Worm (Caenorhabditis elegans) whole organism, early embryonic: ENCODE results near the gene gdh-1.
A peak's percentile ranks its signal among the peaks of the same experiment; 100 is the strongest.

Source experiments
- B0310.2 ChIP-seq: sonication (generic microtip); optimal IDR thresholded peaks from 2 replicates; lab custom pipeline; 2016; ENCODE audit warnings: mild to moderate bottlenecking, missing genetic modification characterization, missing compliant biosample characterization
- F13C5.2 ChIP-seq: sonication (generic microtip); optimal IDR thresholded peaks from 2 replicates; lab custom pipeline; 2017; ENCODE audit warnings: mild to moderate bottlenecking, missing genetic modification characterization, inconsistent platforms, missing compliant biosample characterization
- aly-1 ChIP-seq: sonication (generic microtip); optimal IDR thresholded peaks from 2 replicates; lab custom pipeline; 2016; ENCODE audit warnings: missing genetic modification characterization, missing compliant biosample characterization
- ama-1 ChIP-seq: fragments of 150-350 bp; optimal IDR thresholded peaks from 2 replicates; lab custom pipeline; 2014
- ceh-13 ChIP-seq: fragments of 200-800 bp; sonication (Bioruptor generic); optimal IDR thresholded peaks from 2 replicates; lab custom pipeline; 2018; ENCODE audit warnings: mild to moderate bottlenecking, missing genetic modification characterization, missing compliant biosample characterization
- ceh-36 ChIP-seq: sonication (generic microtip); optimal IDR thresholded peaks from 2 replicates; lab custom pipeline; 2016; ENCODE audit warnings: missing genetic modification characterization, inconsistent platforms, missing compliant biosample characterization
- ets-7 ChIP-seq: sonication (generic microtip); optimal IDR thresholded peaks from 2 replicates; lab custom pipeline; 2016; ENCODE audit warnings: missing genotype, missing genetic modification characterization, missing compliant biosample characterization
- flt-1 ChIP-seq: fragments of 200-800 bp; sonication (Bioruptor generic); IDR thresholded peaks from 2 replicates; pipeline ENCODE4 v1.3.6; 2022; ENCODE audit warnings: missing genetic modification characterization, missing compliant biosample characterization
- hmbx-1 ChIP-seq: sonication (generic microtip); optimal IDR thresholded peaks from 2 replicates; lab custom pipeline; 2016; ENCODE audit warnings: mild to moderate bottlenecking, missing genetic modification characterization, missing compliant biosample characterization
- hmg-4 ChIP-seq: fragments of 200-800 bp; sonication (Bioruptor generic); optimal IDR thresholded peaks from 2 replicates; lab custom pipeline; 2018; ENCODE audit warnings: mild to moderate bottlenecking, missing genetic modification characterization, missing compliant biosample characterization
- hnd-1 ChIP-seq: sonication (generic microtip); optimal IDR thresholded peaks from 2 replicates; lab custom pipeline; 2016; ENCODE audit warnings: missing genetic modification characterization, missing compliant biosample characterization
- pes-1 ChIP-seq: fragments of 200-800 bp; sonication (Bioruptor generic); IDR thresholded peaks from 2 replicates; pipeline ENCODE4 v1.3.6; 2022; ENCODE audit warnings: missing genetic modification reagents, missing genetic modification characterization, missing compliant biosample characterization
- scrt-1 ChIP-seq: fragments of 200-800 bp; sonication (Bioruptor generic); IDR thresholded peaks from 2 replicates; pipeline ENCODE4 v1.3.6; 2022; ENCODE audit warnings: missing genetic modification characterization, missing compliant biosample characterization
- sea-1 ChIP-seq: fragments of 200-800 bp; sonication (Bioruptor generic); conservative IDR thresholded peaks from 2 replicates; pipeline ENCODE4 v1.3.6; 2022; ENCODE audit warnings: missing genetic modification characterization, missing compliant biosample characterization
- tbx-11 ChIP-seq: fragments of 200-800 bp; sonication (Bioruptor generic); IDR thresholded peaks from 2 replicates; pipeline ENCODE4 v1.3.6; 2022; ENCODE audit warnings: missing genetic modification characterization, missing compliant biosample characterization
- tbx-37 ChIP-seq: fragments of 200-800 bp; sonication (Bioruptor generic); conservative IDR thresholded peaks from 2 replicates; pipeline ENCODE4 v1.3.6; 2022; ENCODE audit warnings: missing genetic modification reagents, missing genetic modification characterization, missing compliant biosample characterization
- tra-4 ChIP-seq: sonication (generic microtip); optimal IDR thresholded peaks from 2 replicates; lab custom pipeline; 2017; ENCODE audit warnings: missing genetic modification characterization, missing compliant biosample characterization

Gene gdh-1

DNA sequence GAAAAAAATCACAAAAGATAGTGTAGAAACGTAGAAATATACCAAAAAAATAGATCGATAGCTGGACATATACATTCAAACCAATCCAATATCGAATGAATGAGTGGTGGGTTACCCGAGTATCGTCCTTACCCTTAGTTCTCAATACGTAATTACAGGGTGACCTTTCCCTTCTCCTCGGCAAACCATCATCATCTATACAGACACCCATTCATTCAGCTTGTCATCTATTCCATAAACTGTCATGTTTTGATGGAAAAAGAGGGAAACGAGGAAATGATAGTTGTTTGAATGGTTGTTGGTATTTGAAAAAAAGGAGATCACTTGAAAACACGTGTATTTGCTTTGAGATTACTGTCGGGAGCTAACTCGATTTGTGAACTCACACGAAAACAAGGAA, 29.0 kb upstream of the gdh-1 start:
- TF ChIP-seq tbx-11 (GFP tag; lab: Robert Waterston, UW): no peak
- no peak for TF ChIP-seq ama-1 (lab: Kevin White, UChicago)
- no peak for TF ChIP-seq ceh-36 (tag; lab: Kevin White, UChicago)
- no peak for TF ChIP-seq B0310.2 (tag; lab: Kevin White, UChicago)
- TF ChIP-seq F13C5.2 (tag; lab: Kevin White, UChicago): no peak
- no peak for TF ChIP-seq scrt-1 (GFP tag; lab: Robert Waterston, UW)
- TF ChIP-seq sea-1 (GFP tag; lab: Robert Waterston, UW): no peak
- TF ChIP-seq tra-4: no peak
- TF ChIP-seq pes-1 (GFP tag; lab: Robert Waterston, UW): no peak
- no peak for TF ChIP-seq flt-1
- TF ChIP-seq hmbx-1 (tag; lab: Kevin White, UChicago): no peak
- no peak for TF ChIP-seq ceh-13
- no peak for TF ChIP-seq ets-7
- no peak for TF ChIP-seq tbx-37
- TF ChIP-seq hmg-4 (GFP tag; lab: Kevin White, UChicago): no peak
- no peak for TF ChIP-seq hnd-1
- no peak for TF ChIP-seq aly-1 (tag; lab: Kevin White, UChicago)

ce11 chrIV:11925346-11926075, 27.5 kb upstream of the gdh-1 start, which contains the start of the genes srlf-33 and srlf-32:
srlf-33 (minus strand) TSS chrIV:11925446.
srlf-32 (plus strand) TSS chrIV:11926025.
- TF ChIP-seq hmbx-1 (tag; lab: Kevin White, UChicago) (no peak), tbx-11 (GFP tag; lab: Robert Waterston, UW) (no peak), ceh-36 (tag; lab: Kevin White, UChicago) (no peak), tra-4 (no peak), tbx-37 (no peak), scrt-1 (GFP tag; lab: Robert Waterston, UW) (no peak), pes-1 (GFP tag; lab: Robert Waterston, UW) (no peak), sea-1 (GFP tag; lab: Robert Waterston, UW) (no peak), F13C5.2 (tag; lab: Kevin White, UChicago) (no peak), aly-1 (tag; lab: Kevin White, UChicago) (no peak)

- TF ChIP-seq B0310.2 (tag; lab: Kevin White, UChicago): peak; percentile 50
- no peak for TF ChIP-seq tra-4
- peak; percentile 55 for TF ChIP-seq tbx-37
- TF ChIP-seq ama-1 (lab: Kevin White, UChicago): no peak
- TF ChIP-seq sea-1 (GFP tag; lab: Robert Waterston, UW): 0 out of 2 replicates have a peak, but pooled peaks have one; percentile 74
- peak; percentile 48 for TF ChIP-seq aly-1 (tag; lab: Kevin White, UChicago)
- TF ChIP-seq hmbx-1 (tag; lab: Kevin White, UChicago): no peak
- peak; percentile 69 for TF ChIP-seq tbx-11 (GFP tag; lab: Robert Waterston, UW)
- peak; percentile 84 for TF ChIP-seq flt-1
- TF ChIP-seq hnd-1: peak; percentile 31
- TF ChIP-seq hmg-4 (GFP tag; lab: Kevin White, UChicago): no peak
- peak; percentile 56 for TF ChIP-seq ceh-13
- TF ChIP-seq scrt-1 (GFP tag; lab: Robert Waterston, UW): peak; percentile 81
- TF ChIP-seq ets-7: no peak
- peak; percentile 82 for TF ChIP-seq pes-1 (GFP tag; lab: Robert Waterston, UW)
- peak; percentile 37 for TF ChIP-seq F13C5.2 (tag; lab: Kevin White, UChicago)
- TF ChIP-seq ceh-36 (tag; lab: Kevin White, UChicago): peak; percentile 64
Observed at ce11 chrIV:11928388-11928787, 24.7 kb upstream of the gdh-1 start.

DNA sequence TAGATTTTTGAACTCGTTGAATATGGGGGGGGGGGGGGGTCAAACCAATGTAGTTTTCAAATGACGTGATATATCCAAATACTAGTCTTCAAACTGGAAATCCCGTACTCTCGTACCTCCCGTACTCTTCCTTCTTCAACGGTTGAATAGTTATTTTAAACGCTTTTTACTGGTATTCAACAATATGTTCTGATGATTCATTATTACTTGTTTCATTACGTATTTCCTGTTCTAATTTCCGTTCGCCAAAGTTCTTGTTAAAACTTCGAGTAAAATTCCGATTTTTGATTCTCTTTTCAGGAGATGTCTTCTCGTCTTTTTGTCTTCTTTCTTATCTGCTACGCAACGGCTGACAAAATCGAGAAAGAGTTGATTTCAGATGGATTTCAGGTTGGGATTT, 22.5 kb upstream of the gdh-1 start, which contains the start of gene nhx-9:
Gene nhx-9 (plus strand): TSS at position 301 of the 400 bp plus-strand sequence.
- TF ChIP-seq pes-1 (GFP tag; lab: Robert Waterston, UW) (no peak), F13C5.2 (tag; lab: Kevin White, UChicago) (no peak)

- TF ChIP-seq tbx-37: no peak
- TF ChIP-seq scrt-1 (GFP tag; lab: Robert Waterston, UW): no peak
- no peak for TF ChIP-seq tbx-11 (GFP tag; lab: Robert Waterston, UW)
- TF ChIP-seq ceh-36 (tag; lab: Kevin White, UChicago): no peak
- no peak for TF ChIP-seq aly-1 (tag; lab: Kevin White, UChicago)
- TF ChIP-seq flt-1: no peak
- no peak for TF ChIP-seq sea-1 (GFP tag; lab: Robert Waterston, UW)
- no peak for TF ChIP-seq ets-7
- TF ChIP-seq tra-4: no peak
- TF ChIP-seq ama-1 (lab: Kevin White, UChicago): no peak
- TF ChIP-seq pes-1 (GFP tag; lab: Robert Waterston, UW): no peak
- no peak for TF ChIP-seq hnd-1
Observed at ce11 chrIV:11937087-11937486, 16.0 kb upstream of the gdh-1 start, which contains the start of gene slc-5A12. slc-5A12 (plus strand) TSS chrIV:11937419.

ce11 chrIV:11938554-11938953, 14.5 kb upstream of the gdh-1 start:
- TF ChIP-seq ceh-36 (tag; lab: Kevin White, UChicago): no peak
- no peak for TF ChIP-seq hmbx-1 (tag; lab: Kevin White, UChicago)
- no peak for TF ChIP-seq sea-1 (GFP tag; lab: Robert Waterston, UW)
- TF ChIP-seq ceh-13: no peak
- no peak for TF ChIP-seq tbx-37
- no peak for TF ChIP-seq aly-1 (tag; lab: Kevin White, UChicago)
- TF ChIP-seq tbx-11 (GFP tag; lab: Robert Waterston, UW): no peak
- TF ChIP-seq F13C5.2 (tag; lab: Kevin White, UChicago): no peak
- TF ChIP-seq pes-1 (GFP tag; lab: Robert Waterston, UW): no peak
- no peak for TF ChIP-seq ets-7
- TF ChIP-seq hnd-1: no peak
- TF ChIP-seq ama-1 (lab: Kevin White, UChicago): no peak
- TF ChIP-seq B0310.2 (tag; lab: Kevin White, UChicago): no peak
- no peak for TF ChIP-seq tra-4
- TF ChIP-seq flt-1: no peak
- no peak for TF ChIP-seq hmg-4 (GFP tag; lab: Kevin White, UChicago)
- TF ChIP-seq scrt-1 (GFP tag; lab: Robert Waterston, UW): no peak

DNA sequence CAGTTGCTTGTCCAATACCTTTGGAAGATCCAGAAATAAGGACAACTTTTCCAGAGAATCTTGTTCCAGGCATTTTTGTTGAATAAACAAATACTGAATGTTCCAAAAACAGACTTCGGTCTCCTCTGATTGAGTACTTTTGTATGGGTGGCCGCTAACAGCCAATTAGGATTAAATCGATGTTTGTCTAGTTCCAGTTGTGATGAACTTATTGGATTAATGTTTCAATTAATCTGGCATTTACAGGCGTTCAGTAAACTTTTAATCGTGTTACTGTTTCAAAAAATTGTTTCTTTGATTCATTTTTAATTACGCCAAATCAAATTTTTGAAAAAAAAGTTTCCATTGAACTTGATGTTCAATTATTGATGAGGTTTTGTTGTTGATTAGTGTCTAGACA, 10.7 kb upstream of the gdh-1 start, which contains the start of gene ZK829.1:
Gene ZK829.1 (minus strand): TSS at position 101 of the 400 bp plus-strand sequence.
- TF ChIP-seq aly-1 (tag; lab: Kevin White, UChicago) (no peak), tbx-11 (GFP tag; lab: Robert Waterston, UW) (no peak), hmbx-1 (tag; lab: Kevin White, UChicago) (no peak), pes-1 (GFP tag; lab: Robert Waterston, UW) (no peak), sea-1 (GFP tag; lab: Robert Waterston, UW) (no peak), hnd-1 (no peak), scrt-1 (GFP tag; lab: Robert Waterston, UW) (no peak)
